Worm (Caenorhabditis elegans): ENCODE measurements around the gene pssy-2.
"Not testable (repeated sequence)": the region's sequence is repeated elsewhere in the genome, so short reads cannot be mapped to it uniquely, and the experiment has no call there.

Gene pssy-2

ce11 chrIII:13484024-13484423 lies 12.4 kb downstream of the pssy-2 start, which contains the start of gene acc-4:
Gene acc-4 (minus strand): TSS chrIII:13484124.
- no peak for TF ChIP-seq npax-4 (tag; optimal IDR thresholded peaks at IDR 0.05)
- TF ChIP-seq tbx-7 (tag; optimal IDR thresholded peaks at IDR 0.05): no peak
- TF ChIP-seq ceh-18 (tag; optimal IDR thresholded peaks at IDR 0.05): no peak
- no peak for TF ChIP-seq sox-2 (GFP tag; IDR thresholded peaks at IDR 0.05)
- TF ChIP-seq pros-1 (tag; optimal IDR thresholded peaks at IDR 0.05): no peak
- no peak for TF ChIP-seq ztf-16 (tag; optimal IDR thresholded peaks at IDR 0.05)

- TF ChIP-seq ceh-45 (GFP tag; IDR thresholded peaks at IDR 0.05) (no peak), madf-2 (tag; optimal IDR thresholded peaks at IDR 0.05) (no peak), ref-2 (tag; optimal IDR thresholded peaks at IDR 0.05) (no peak), pag-3 (tag; optimal IDR thresholded peaks at IDR 0.05; ENCODE audit: borderline replicate concordance) (no peak), elt-2 (tag; optimal IDR thresholded peaks at IDR 0.05) (no peak), unc-42 (tag; optimal IDR thresholded peaks at IDR 0.05) (no peak), F13H6.1 (tag; optimal IDR thresholded peaks at IDR 0.05) (no peak), unc-86 (tag; optimal IDR thresholded peaks at IDR 0.05) (no peak), ama-1 (optimal IDR thresholded peaks at IDR 0.05) (no peak), gmeb-2 (tag; optimal IDR thresholded peaks at IDR 0.05) (no peak), hlh-6 (tag; optimal IDR thresholded peaks at IDR 0.05) (no peak), nhr-232 (tag; optimal IDR thresholded peaks at IDR 0.05) (no peak), fkh-6 (tag; optimal IDR thresholded peaks at IDR 0.05) (no peak), ttx-3 (tag; optimal IDR thresholded peaks at IDR 0.05) (no peak), hlh-30 (tag; optimal IDR thresholded peaks at IDR 0.05; ENCODE audit: insufficient read depth) (no peak)
Measured at ce11 chrIII:13492377-13492776, 20.8 kb downstream of the pssy-2 start, which contains the start of gene twk-40. Gene twk-40 (minus strand): TSS chrIII:13492477.

ce11 chrIII:13495571-13495970 lies 24.0 kb downstream of the pssy-2 start, which contains the start of gene T28A8.2:
Gene T28A8.2 (minus strand): TSS chrIII:13495671.
- TF ChIP-seq K02D7.2 (tag; optimal IDR thresholded peaks at IDR 0.05) (no peak), odd-2 (tag; optimal IDR thresholded peaks at IDR 0.05) (no peak)

ce11 chrIII:13498899-13499298 lies 27.3 kb downstream of the pssy-2 start, which contains the start of gene T28A8.6:
Gene T28A8.6 (plus strand): TSS chrIII:13499199.
- TF ChIP-seq sdc-2, ceh-24, sox-4 (tag; optimal IDR thresholded peaks at IDR 0.05): not testable (repeated sequence)

- no peak for TF ChIP-seq ztf-16 (tag; optimal IDR thresholded peaks at IDR 0.05)
- TF ChIP-seq ceh-31 (tag; optimal IDR thresholded peaks at IDR 0.05): no peak
- no peak for TF ChIP-seq ets-4 (tag; optimal IDR thresholded peaks at IDR 0.05)
- no peak for TF ChIP-seq nfya-1 (tag; optimal IDR thresholded peaks at IDR 0.05)
- no peak for TF ChIP-seq ceh-48 (tag; optimal IDR thresholded peaks at IDR 0.05)
- no peak for TF ChIP-seq hlh-15 (tag; optimal IDR thresholded peaks at IDR 0.05)
- TF ChIP-seq ceh-6 (GFP tag; optimal IDR thresholded peaks at IDR 0.05): no peak
- no peak for TF ChIP-seq elt-4 (tag; optimal IDR thresholded peaks at IDR 0.05)
- no peak for TF ChIP-seq fkh-10 (GFP tag; optimal IDR thresholded peaks at IDR 0.05)
- TF ChIP-seq hlh-13 (GFP tag; optimal IDR thresholded peaks at IDR 0.05): no peak
- TF ChIP-seq pqm-1 (tag; optimal IDR thresholded peaks at IDR 0.05): no peak
- no peak for TF ChIP-seq sox-2 (GFP tag; IDR thresholded peaks at IDR 0.05)
- no peak for TF ChIP-seq ceh-30 (tag; optimal IDR thresholded peaks at IDR 0.05)
- no peak for TF ChIP-seq C38D4.7 (GFP tag; optimal IDR thresholded peaks at IDR 0.05)
- TF ChIP-seq nhr-11 (tag; optimal IDR thresholded peaks at IDR 0.05): no peak
- no peak for TF ChIP-seq zip-5 (tag; optimal IDR thresholded peaks at IDR 0.05)
- TF ChIP-seq syd-9 (tag; optimal IDR thresholded peaks at IDR 0.05): no peak
- TF ChIP-seq ceh-9 (tag; optimal IDR thresholded peaks at IDR 0.05): no peak
Measured at ce11 chrIII:13501599-13501998, 30.0 kb downstream of the pssy-2 start, which contains the start of gene T28A8.5. Gene T28A8.5 (plus strand): TSS chrIII:13501630.
